Fruit fly (Drosophila melanogaster) S2 (cell line): Measurements from ENCODE around the gene CG9988.

Experiments used
- CG8478 ChIP-seq: fragments of >200 bp; optimal IDR thresholded peaks from 2 replicates; lab custom pipeline; 2018
- CTCF ChIP-seq, 2 experiments: fragments of >200 bp; optimal IDR thresholded peaks; 2 replicates each; lab custom pipeline; 2018

The CG9988 gene

dm6 chr3R:28636111-28636510 lies at the start of gene CG9988:
CG9988 (plus strand) TSS chr3R:28636411.
- no peak for TF ChIP-seq CG8478 (lab: Kevin White, UChicago)
- no peak for TF ChIP-seq CTCF (optimal IDR thresholded peaks at IDR 0.05; lab: Kevin White, UChicago)

- TF ChIP-seq CG8478 (lab: Kevin White, UChicago) (no peak), CTCF (optimal IDR thresholded peaks at IDR 0.05; lab: Kevin White, UChicago) (no peak)
Observed at dm6 chr3R:28586943-28587342, 49.3 kb upstream of the CG9988 start.

dm6 chr3R:28588395-28589050 lies 47.7 kb upstream of the CG9988 start:
- no peak for TF ChIP-seq CG8478 (lab: Kevin White, UChicago)
- TF ChIP-seq CTCF (optimal IDR thresholded peaks at IDR 0.05; lab: Kevin White, UChicago), result no peak

- TF ChIP-seq CG8478 (lab: Kevin White, UChicago) (no peak), CTCF (optimal IDR thresholded peaks at IDR 0.05; lab: Kevin White, UChicago) (no peak)
Observed at dm6 chr3R:28590462-28590861, 45.7 kb upstream of the CG9988 start.

dm6 chr3R:28594900-28595299 lies 41.3 kb upstream of the CG9988 start:
- no peak for TF ChIP-seq CG8478 (lab: Kevin White, UChicago)

dm6 chr3R:28595855-28596254 lies 40.4 kb upstream of the CG9988 start:
- TF ChIP-seq CTCF (optimal IDR thresholded peaks at IDR 0.05; lab: Kevin White, UChicago) (no peak), CG8478 (lab: Kevin White, UChicago) (no peak)

- no peak for TF ChIP-seq CG8478 (lab: Kevin White, UChicago)
- no peak for TF ChIP-seq CTCF (optimal IDR thresholded peaks at IDR 0.05; lab: Kevin White, UChicago)
Observed at dm6 chr3R:28596357-28596756, 39.9 kb upstream of the CG9988 start.

dm6 chr3R:28597527-28597926 lies 38.7 kb upstream of the CG9988 start:
- TF ChIP-seq CTCF (optimal IDR thresholded peaks at IDR 0.05; lab: Kevin White, UChicago) (no peak), CG8478 (lab: Kevin White, UChicago) (no peak)

- TF ChIP-seq CG8478 (lab: Kevin White, UChicago) (no peak), CTCF (optimal IDR thresholded peaks at IDR 0.05; lab: Kevin White, UChicago) (no peak)
Observed at dm6 chr3R:28599238-28600127, 36.7 kb upstream of the CG9988 start, which contains the start of the genes Noa36 and Hrb98DE. Noa36 (minus strand) TSS chr3R:28599288. Hrb98DE (plus strand) TSS chr3R:28599834.

dm6 chr3R:28600144-28600792 lies 35.9 kb upstream of the CG9988 start:
- TF ChIP-seq CTCF (optimal IDR thresholded peaks at IDR 0.05; lab: Kevin White, UChicago), result no peak
- TF ChIP-seq CG8478 (lab: Kevin White, UChicago), result no peak

dm6 chr3R:28603561-28603960 lies 32.6 kb upstream of the CG9988 start:
- TF ChIP-seq CG8478 (lab: Kevin White, UChicago) (no peak), CTCF (optimal IDR thresholded peaks at IDR 0.05; lab: Kevin White, UChicago) (no peak)

dm6 chr3R:28605835-28606234 lies 30.4 kb upstream of the CG9988 start, which contains the start of gene CG9986:
CG9986 (plus strand) TSS chr3R:28606079.
- TF ChIP-seq CTCF (optimal IDR thresholded peaks at IDR 0.05; lab: Kevin White, UChicago) (peak in 1 of 2 experiments; percentile 42), CG8478 (lab: Kevin White, UChicago) (no peak)

dm6 chr3R:28620813-28621212 lies 15.4 kb upstream of the CG9988 start:
- TF ChIP-seq CG8478 (lab: Kevin White, UChicago), result no peak
- no peak for TF ChIP-seq CTCF (optimal IDR thresholded peaks at IDR 0.05; lab: Kevin White, UChicago)

- TF ChIP-seq CG8478 (lab: Kevin White, UChicago) (no peak), CTCF (optimal IDR thresholded peaks at IDR 0.05; lab: Kevin White, UChicago) (no peak)
Observed at dm6 chr3R:28623115-28623514, 13.1 kb upstream of the CG9988 start.

dm6 chr3R:28623564-28623963 lies 12.6 kb upstream of the CG9988 start:
- no peak for TF ChIP-seq CTCF (optimal IDR thresholded peaks at IDR 0.05; lab: Kevin White, UChicago)
- TF ChIP-seq CG8478 (lab: Kevin White, UChicago), result no peak
